Worm (Caenorhabditis elegans) whole organism, L3 larva: ENCODE data around the gene K09F5.4.

ENCODE experiments used
- ZK546.5 ChIP-seq: sonication (generic microtip); optimal IDR thresholded peaks from 2 replicates; lab custom pipeline; 2017; ENCODE audit warnings: missing biosample characterization, missing genetic modification characterization
- ceh-16 ChIP-seq: sonication (generic microtip); optimal IDR thresholded peaks from 2 replicates; lab custom pipeline; 2017; ENCODE audit warnings: missing biosample characterization, missing genetic modification characterization
- ceh-9 ChIP-seq: sonication (generic microtip); optimal IDR thresholded peaks from 2 replicates; lab custom pipeline; 2018; ENCODE audit warnings: missing biosample characterization, missing genetic modification characterization
- egl-27 ChIP-seq: sonication (generic microtip); optimal IDR thresholded peaks from 4 replicates; lab custom pipeline; 2017; ENCODE audit warnings: missing biosample characterization, missing genetic modification reagents, missing genetic modification characterization
- elt-1 ChIP-seq: fragments of 150-350 bp; optimal IDR thresholded peaks from 2 replicates; lab custom pipeline; 2014; ENCODE audit warnings: missing biosample characterization, missing genetic modification characterization
- nhr-11 ChIP-seq: fragments of 150-350 bp; optimal IDR thresholded peaks from 2 replicates; lab custom pipeline; 2014; ENCODE audit warnings: missing biosample characterization, missing genetic modification characterization
- nhr-12 ChIP-seq: fragments of 150-350 bp; optimal IDR thresholded peaks from 2 replicates; lab custom pipeline; 2014; ENCODE audit warnings: missing biosample characterization, missing genetic modification characterization
- nhr-23 ChIP-seq: fragments of 150-350 bp; optimal IDR thresholded peaks from 2 replicates; lab custom pipeline; 2014; ENCODE audit warnings: missing biosample characterization, missing genetic modification reagents, missing genetic modification characterization
- nhr-237 ChIP-seq: fragments of 150-350 bp; optimal IDR thresholded peaks from 2 replicates; lab custom pipeline; 2014; ENCODE audit warnings: missing biosample characterization, missing genetic modification characterization
- nhr-28 ChIP-seq: fragments of 150-350 bp; optimal IDR thresholded peaks from 2 replicates; lab custom pipeline; 2014; ENCODE audit warnings: missing biosample characterization, missing genetic modification characterization
- nhr-77 ChIP-seq: fragments of 150-350 bp; optimal IDR thresholded peaks from 2 replicates; lab custom pipeline; 2014; ENCODE audit warnings: missing biosample characterization, missing genetic modification characterization
- pha-4 ChIP-seq: fragments of 150-350 bp; optimal IDR thresholded peaks from 2 replicates; lab custom pipeline; 2014; ENCODE audit warnings: missing biosample characterization, missing genetic modification reagents, missing genetic modification characterization
- unc-39 ChIP-seq: sonication (generic microtip); optimal IDR thresholded peaks from 4 replicates; lab custom pipeline; 2017; ENCODE audit warnings: missing biosample characterization, missing genetic modification characterization
- unc-62 ChIP-seq: fragments of 150-350 bp; sonication (generic microtip); optimal IDR thresholded peaks from 4 replicates; lab custom pipeline; 2014; ENCODE audit warnings: missing biosample characterization, missing genetic modification reagents, missing genetic modification characterization

- TF ChIP-seq unc-62 (GFP tag; lab: Kevin White, UChicago) (no peak), ceh-9 (no peak), nhr-12 (tag; lab: Kevin White, UChicago) (no peak), egl-27 (tag; lab: Kevin White, UChicago) (no peak), nhr-77 (no peak), nhr-28 (tag; lab: Kevin White, UChicago) (no peak), ceh-16 (no peak), nhr-11 (tag; lab: Kevin White, UChicago) (no peak), pha-4 (tag; lab: Kevin White, UChicago) (no peak), nhr-237 (tag; lab: Kevin White, UChicago) (no peak), ZK546.5 (no peak), unc-39 (no peak), elt-1 (tag; lab: Kevin White, UChicago) (no peak), nhr-23 (no peak)
Observed at ce11 chrX:7739353-7739752, 28.8 kb upstream of the K09F5.4 start, which contains the start of gene K09F5.1.
